Worm (Caenorhabditis elegans) whole organism, L3 larva: Measurements from ENCODE around the gene T08H10.3.

Experiments used
- R02D3.7 ChIP-seq: fragments of 150-350 bp; optimal IDR thresholded peaks from 2 replicates; lab custom pipeline; 2014; ENCODE audit warnings: missing biosample characterization, missing genetic modification characterization
- ZK546.5 ChIP-seq: sonication (generic microtip); optimal IDR thresholded peaks from 2 replicates; lab custom pipeline; 2017; ENCODE audit warnings: missing biosample characterization, missing genetic modification characterization
- aly-2 ChIP-seq: fragments of 150-350 bp; optimal IDR thresholded peaks from 2 replicates; lab custom pipeline; 2014; ENCODE audit warnings: missing biosample characterization, missing genetic modification characterization
- ama-1 ChIP-seq: fragments of 150-350 bp; optimal IDR thresholded peaks from 2 replicates; lab custom pipeline; 2018
- ceh-16 ChIP-seq: sonication (generic microtip); optimal IDR thresholded peaks from 2 replicates; lab custom pipeline; 2017; ENCODE audit warnings: missing biosample characterization, missing genetic modification characterization
- ceh-28 ChIP-seq: fragments of 150-350 bp; optimal IDR thresholded peaks from 2 replicates; lab custom pipeline; 2014; ENCODE audit warnings: missing biosample characterization, missing genetic modification reagents, missing genetic modification characterization
- ceh-82 ChIP-seq: fragments of 150-350 bp; optimal IDR thresholded peaks from 2 replicates; lab custom pipeline; 2014; ENCODE audit warnings: missing biosample characterization, missing genetic modification characterization
- ceh-9 ChIP-seq: sonication (generic microtip); optimal IDR thresholded peaks from 2 replicates; lab custom pipeline; 2018; ENCODE audit warnings: missing biosample characterization, missing genetic modification characterization
- daf-12 ChIP-seq: fragments of 150-350 bp; optimal IDR thresholded peaks from 2 replicates; lab custom pipeline; 2014; ENCODE audit warnings: missing biosample characterization, missing genetic modification reagents, missing genetic modification characterization
- egl-27 ChIP-seq: sonication (generic microtip); optimal IDR thresholded peaks from 4 replicates; lab custom pipeline; 2017; ENCODE audit warnings: missing biosample characterization, missing genetic modification reagents, missing genetic modification characterization
- egl-5 ChIP-seq: fragments of 150-350 bp; optimal IDR thresholded peaks from 2 replicates; lab custom pipeline; 2017; ENCODE audit warnings: missing biosample characterization, missing genetic modification reagents, missing genetic modification characterization, inconsistent platforms
- elt-1 ChIP-seq: fragments of 150-350 bp; optimal IDR thresholded peaks from 2 replicates; lab custom pipeline; 2014; ENCODE audit warnings: missing biosample characterization, missing genetic modification characterization
- elt-2 ChIP-seq: sonication (generic microtip); optimal IDR thresholded peaks from 2 replicates; lab custom pipeline; 2016; ENCODE audit warnings: missing genetic modification reagents, mild to moderate bottlenecking, missing genetic modification characterization, missing compliant biosample characterization
- elt-3 ChIP-seq, 3 experiments: fragments of 150-350 bp in 1 of 3; sonication (generic microtip) in 2 of 3; optimal IDR thresholded peaks; 2 replicates in 2 of 3; 4 replicates in 1 of 3; lab custom pipeline; 2014 to 2017; ENCODE audit warnings: missing biosample characterization in 3 of 3, missing genetic modification characterization in 3 of 3
- eor-1 ChIP-seq, 2 experiments: fragments of 150-350 bp; optimal IDR thresholded peaks; 2 replicates each; lab custom pipeline; 2014 to 2018; ENCODE audit warnings: missing biosample characterization in 2 of 2, missing genetic modification characterization in 2 of 2
- fkh-10 ChIP-seq: sonication (generic microtip); optimal IDR thresholded peaks from 2 replicates; lab custom pipeline; 2017; ENCODE audit warnings: missing biosample characterization, missing genetic modification reagents, missing genetic modification characterization
- fkh-2 ChIP-seq: fragments of 150-350 bp; optimal IDR thresholded peaks from 2 replicates; lab custom pipeline; 2014; ENCODE audit warnings: missing biosample characterization, missing genetic modification reagents, missing genetic modification characterization
- fos-1 ChIP-seq: fragments of 150-350 bp; optimal IDR thresholded peaks from 2 replicates; lab custom pipeline; 2014; ENCODE audit warnings: missing biosample characterization, missing genetic modification characterization
- hmg-11 ChIP-seq: sonication (generic microtip); optimal IDR thresholded peaks from 2 replicates; lab custom pipeline; 2016; ENCODE audit warnings: missing genetic modification characterization, missing compliant biosample characterization
- jun-1 ChIP-seq: fragments of 150-350 bp; optimal IDR thresholded peaks from 2 replicates; lab custom pipeline; 2014; ENCODE audit warnings: missing biosample characterization, missing genetic modification reagents, missing genetic modification characterization
- lin-15B ChIP-seq: fragments of 150-350 bp; optimal IDR thresholded peaks from 2 replicates; lab custom pipeline; 2014; ENCODE audit warnings: missing biosample characterization, missing genetic modification characterization
- lin-39 ChIP-seq: fragments of 150-350 bp; optimal IDR thresholded peaks from 2 replicates; lab custom pipeline; 2018; ENCODE audit warnings: missing biosample characterization, missing genetic modification reagents, missing genetic modification characterization
- lsy-12 ChIP-seq: sonication (generic microtip); optimal IDR thresholded peaks from 2 replicates; lab custom pipeline; 2016; ENCODE audit warnings: mild to moderate bottlenecking, missing genetic modification characterization, missing compliant biosample characterization
- mdl-1 ChIP-seq: fragments of 150-350 bp; optimal IDR thresholded peaks from 2 replicates; lab custom pipeline; 2014; ENCODE audit warnings: missing biosample characterization, missing genetic modification characterization
- mml-1 ChIP-seq: fragments of 150-350 bp; sonication (generic microtip); optimal IDR thresholded peaks from 3 replicates; lab custom pipeline; 2014; ENCODE audit warnings: missing biosample characterization, missing genetic modification characterization
- nfya-1 ChIP-seq: sonication (generic microtip); optimal IDR thresholded peaks from 2 replicates; lab custom pipeline; 2017; ENCODE audit warnings: missing genetic modification characterization, mild to moderate bottlenecking, missing compliant biosample characterization, antibody characterized with exemption, moderate library complexity; ENCODE audit not compliant: insufficient read depth
- nhr-11 ChIP-seq: fragments of 150-350 bp; optimal IDR thresholded peaks from 2 replicates; lab custom pipeline; 2014; ENCODE audit warnings: missing biosample characterization, missing genetic modification characterization
- nhr-12 ChIP-seq: fragments of 150-350 bp; optimal IDR thresholded peaks from 2 replicates; lab custom pipeline; 2014; ENCODE audit warnings: missing biosample characterization, missing genetic modification characterization
- nhr-23 ChIP-seq: fragments of 150-350 bp; optimal IDR thresholded peaks from 2 replicates; lab custom pipeline; 2014; ENCODE audit warnings: missing biosample characterization, missing genetic modification reagents, missing genetic modification characterization
- nhr-237 ChIP-seq: fragments of 150-350 bp; optimal IDR thresholded peaks from 2 replicates; lab custom pipeline; 2014; ENCODE audit warnings: missing biosample characterization, missing genetic modification characterization
- nhr-25 ChIP-seq: sonication (generic microtip); optimal IDR thresholded peaks from 2 replicates; lab custom pipeline; 2017; ENCODE audit warnings: missing biosample characterization, missing genetic modification characterization
- nhr-28 ChIP-seq: fragments of 150-350 bp; optimal IDR thresholded peaks from 2 replicates; lab custom pipeline; 2014; ENCODE audit warnings: missing biosample characterization, missing genetic modification characterization
- nhr-43 ChIP-seq: sonication (generic microtip); optimal IDR thresholded peaks from 2 replicates; lab custom pipeline; 2016; ENCODE audit warnings: mild to moderate bottlenecking, missing genetic modification characterization, missing compliant biosample characterization; ENCODE audit not compliant: poor library complexity, severe bottlenecking
- nhr-67 ChIP-seq: fragments of 150-350 bp; optimal IDR thresholded peaks from 2 replicates; lab custom pipeline; 2014; ENCODE audit warnings: missing biosample characterization, missing genetic modification characterization
- nhr-76 ChIP-seq: fragments of 150-350 bp; sonication (generic microtip); optimal IDR thresholded peaks from 5 replicates; lab custom pipeline; 2014; ENCODE audit warnings: missing biosample characterization, missing genetic modification characterization
- nhr-77 ChIP-seq: fragments of 150-350 bp; optimal IDR thresholded peaks from 2 replicates; lab custom pipeline; 2014; ENCODE audit warnings: missing biosample characterization, missing genetic modification characterization
- pha-4 ChIP-seq: fragments of 150-350 bp; optimal IDR thresholded peaks from 2 replicates; lab custom pipeline; 2014; ENCODE audit warnings: missing biosample characterization, missing genetic modification reagents, missing genetic modification characterization
- pqm-1 ChIP-seq: fragments of 150-350 bp; optimal IDR thresholded peaks from 2 replicates; lab custom pipeline; 2017; ENCODE audit warnings: missing biosample characterization, missing genetic modification characterization, inconsistent platforms
- sea-2 ChIP-seq: fragments of 150-350 bp; sonication (generic microtip); optimal IDR thresholded peaks from 4 replicates; lab custom pipeline; 2014; ENCODE audit warnings: missing biosample characterization, missing genetic modification reagents, missing genetic modification characterization
- skn-1 ChIP-seq: fragments of 150-350 bp; optimal IDR thresholded peaks from 2 replicates; lab custom pipeline; 2014; ENCODE audit warnings: missing biosample characterization, missing genetic modification characterization
- snpc-4 ChIP-seq: fragments of 150-350 bp; optimal IDR thresholded peaks from 2 replicates; lab custom pipeline; 2014; ENCODE audit warnings: missing biosample characterization, missing genetic modification characterization
- tbx-2 ChIP-seq: sonication (generic microtip); optimal IDR thresholded peaks from 2 replicates; lab custom pipeline; 2016; ENCODE audit warnings: mild to moderate bottlenecking, missing genetic modification characterization, missing compliant biosample characterization
- unc-39 ChIP-seq: sonication (generic microtip); optimal IDR thresholded peaks from 4 replicates; lab custom pipeline; 2017; ENCODE audit warnings: missing biosample characterization, missing genetic modification characterization
- unc-62 ChIP-seq: fragments of 150-350 bp; sonication (generic microtip); optimal IDR thresholded peaks from 4 replicates; lab custom pipeline; 2014; ENCODE audit warnings: missing biosample characterization, missing genetic modification reagents, missing genetic modification characterization
- zag-1 ChIP-seq: fragments of 150-350 bp; optimal IDR thresholded peaks from 2 replicates; lab custom pipeline; 2014; ENCODE audit warnings: missing biosample characterization, missing genetic modification characterization
- ztf-11 ChIP-seq: fragments of 150-350 bp; optimal IDR thresholded peaks from 2 replicates; lab custom pipeline; 2014; ENCODE audit warnings: missing biosample characterization, missing genetic modification characterization
- ztf-4 ChIP-seq: fragments of 150-350 bp; optimal IDR thresholded peaks from 2 replicates; lab custom pipeline; 2014; ENCODE audit warnings: missing biosample characterization, missing genetic modification characterization

T08H10.3 gene

ce11 chrV:4507129-4507528 is 36.0 kb downstream of the T08H10.3 start:
- TF ChIP-seq eor-1 (tag; optimal IDR thresholded peaks at IDR 0.05; lab: Kevin White, UChicago) (no peak), nfya-1 (no peak), nhr-67 (tag; lab: Kevin White, UChicago) (no peak), zag-1 (tag; lab: Kevin White, UChicago) (no peak), lsy-12 (no peak), elt-1 (tag; lab: Kevin White, UChicago) (peak; percentile 40), ceh-16 (tag; lab: Kevin White, UChicago) (no peak), egl-27 (no peak), unc-62 (GFP tag; lab: Kevin White, UChicago) (peak; percentile 94), pha-4 (tag; lab: Kevin White, UChicago) (no peak), ceh-82 (tag; lab: Kevin White, UChicago) (no peak), pqm-1 (tag; lab: Kevin White, UChicago) (no peak)

ce11 chrV:4507836-4508462 is 36.8 kb downstream of the T08H10.3 start:
- TF ChIP-seq pha-4 (tag; lab: Kevin White, UChicago) (no peak), nhr-43 (tag; lab: Kevin White, UChicago) (no peak), nhr-25 (tag; lab: Kevin White, UChicago) (peak; percentile 93), ztf-11 (tag; lab: Kevin White, UChicago) (no peak), ceh-16 (tag; lab: Kevin White, UChicago) (peak; percentile 20), ZK546.5 (no peak), ceh-28 (peak; percentile 51), daf-12 (no peak), unc-62 (GFP tag; lab: Kevin White, UChicago) (peak; percentile 98), nhr-76 (tag; lab: Kevin White, UChicago) (no peak), egl-5 (tag; lab: Kevin White, UChicago) (peak; percentile 75), nhr-11 (tag; lab: Kevin White, UChicago) (peak; percentile 74), ztf-4 (tag; lab: Kevin White, UChicago) (peak; percentile 10), ceh-9 (tag; lab: Kevin White, UChicago) (no peak), fkh-2 (no peak), nhr-77 (tag; lab: Kevin White, UChicago) (no peak), aly-2 (tag; lab: Kevin White, UChicago) (no peak), jun-1 (tag; lab: Kevin White, UChicago) (no peak), ceh-82 (tag; lab: Kevin White, UChicago) (no peak), nhr-28 (tag; lab: Kevin White, UChicago) (no peak), nhr-237 (tag; lab: Kevin White, UChicago) (no peak), lin-39 (tag; lab: Kevin White, UChicago) (peak; percentile 98), tbx-2 (tag; lab: Kevin White, UChicago) (peak; percentile 54), R02D3.7 (tag; lab: Kevin White, UChicago) (peak; percentile 41), nfya-1 (peak; percentile 96), fos-1 (tag; lab: Kevin White, UChicago) (no peak), fkh-10 (GFP tag; lab: Kevin White, UChicago) (no peak), nhr-67 (tag; lab: Kevin White, UChicago) (no peak), skn-1 (tag; lab: Kevin White, UChicago) (no peak), egl-27 (no peak), ama-1 (lab: Kevin White, UChicago) (no peak), lin-15B (tag; lab: Kevin White, UChicago) (peak; percentile 23), hmg-11 (tag; lab: Kevin White, UChicago) (peak; percentile 61), mml-1 (tag; lab: Kevin White, UChicago) (no peak), mdl-1 (tag; lab: Kevin White, UChicago) (no peak), sea-2 (GFP tag; lab: Kevin White, UChicago) (no peak), lsy-12 (peak; percentile 32), elt-1 (tag; lab: Kevin White, UChicago) (peak; percentile 92), elt-2 (no peak), eor-1 (tag; optimal IDR thresholded peaks at IDR 0.05; lab: Kevin White, UChicago) (no peak), unc-39 (tag; lab: Kevin White, UChicago) (no peak), nhr-12 (tag; lab: Kevin White, UChicago) (no peak), zag-1 (tag; lab: Kevin White, UChicago) (no peak), snpc-4 (tag; lab: Kevin White, UChicago) (peak; percentile 11), elt-3 (tag; optimal IDR thresholded peaks at IDR 0.05; lab: Kevin White, UChicago) (peak in 1 of 3 experiments; percentile 62), nhr-23 (tag; lab: Kevin White, UChicago) (peak; percentile 72), pqm-1 (tag; lab: Kevin White, UChicago) (no peak)
